Worm (Caenorhabditis elegans) whole organism, L1 larva: ENCODE results near the gene dyf-6.

Experiments used
- C04F5.9 ChIP-seq: sonication (generic microtip); optimal IDR thresholded peaks from 2 replicates; lab custom pipeline; 2016; ENCODE audit warnings: missing genetic modification characterization, missing compliant biosample characterization
- F16B12.6 ChIP-seq: fragments of 150-350 bp; optimal IDR thresholded peaks from 2 replicates; lab custom pipeline; 2014; ENCODE audit warnings: missing biosample characterization, missing genetic modification characterization
- Y116A8C.19 ChIP-seq: sonication (generic microtip); optimal IDR thresholded peaks from 2 replicates; lab custom pipeline; 2016; ENCODE audit warnings: missing compliant biosample characterization, missing genetic modification characterization, borderline replicate concordance
- blmp-1 ChIP-seq: fragments of 150-350 bp; optimal IDR thresholded peaks from 2 replicates; lab custom pipeline; 2014; ENCODE audit warnings: missing biosample characterization, missing genetic modification characterization
- ceh-63 ChIP-seq: fragments of 200-800 bp; sonication (Bioruptor generic); optimal IDR thresholded peaks from 2 replicates; lab custom pipeline; 2018; ENCODE audit warnings: mild to moderate bottlenecking, missing genetic modification characterization, missing compliant biosample characterization
- ceh-8 ChIP-seq: fragments of 200-800 bp; sonication (Bioruptor generic); optimal IDR thresholded peaks from 2 replicates; lab custom pipeline; 2018; ENCODE audit warnings: mild to moderate bottlenecking, missing genetic modification characterization, moderate library complexity, missing compliant biosample characterization
- ces-1 ChIP-seq: fragments of 150-350 bp; optimal IDR thresholded peaks from 2 replicates; lab custom pipeline; 2014; ENCODE audit warnings: missing biosample characterization, missing genetic modification reagents, missing genetic modification characterization
- dpl-1 ChIP-seq, 3 experiments: fragments of 150-350 bp in 2 of 3; sonication (generic microtip) in 1 of 3; optimal IDR thresholded peaks; 2 replicates each; lab custom pipeline; 2014 to 2017; ENCODE audit warnings: missing biosample characterization in 3 of 3, missing genetic modification characterization in 3 of 3, missing genetic modification reagents in 3 of 3
- dsc-1 ChIP-seq: sonication (generic microtip); optimal IDR thresholded peaks from 2 replicates; lab custom pipeline; 2016; ENCODE audit warnings: mild to moderate bottlenecking, missing genetic modification characterization, missing compliant biosample characterization
- efl-3 ChIP-seq: fragments of 200-800 bp; sonication (Bioruptor generic); optimal IDR thresholded peaks from 2 replicates; lab custom pipeline; 2018; ENCODE audit warnings: mild to moderate bottlenecking, missing genetic modification characterization, missing compliant biosample characterization
- egl-27 ChIP-seq, 2 experiments: fragments of 150-350 bp in 1 of 2; sonication (generic microtip); optimal IDR thresholded peaks; 3 replicates each; lab custom pipeline; 2017 to 2018; ENCODE audit warnings: missing biosample characterization in 2 of 2, missing genetic modification characterization in 2 of 2, missing genetic modification reagents in 2 of 2
- ets-5 ChIP-seq: fragments of 200-800 bp; sonication (Bioruptor generic); IDR thresholded peaks from 2 replicates; pipeline ENCODE4 v1.3.6; 2022; ENCODE audit warnings: missing genetic modification characterization, missing compliant biosample characterization
- fkh-10 ChIP-seq: sonication (generic microtip); optimal IDR thresholded peaks from 2 replicates; lab custom pipeline; 2017; ENCODE audit warnings: missing biosample characterization, missing genetic modification reagents, missing genetic modification characterization
- fkh-8 ChIP-seq: sonication (generic microtip); optimal IDR thresholded peaks from 2 replicates; lab custom pipeline; 2016; ENCODE audit warnings: mild to moderate bottlenecking, missing genetic modification characterization, missing compliant biosample characterization
- fos-1 ChIP-seq: fragments of 150-350 bp; optimal IDR thresholded peaks from 2 replicates; lab custom pipeline; 2014; ENCODE audit warnings: missing biosample characterization, missing genetic modification characterization
- grh-1 ChIP-seq: fragments of 200-800 bp; sonication (Bioruptor generic); IDR thresholded peaks from 2 replicates; pipeline ENCODE4 v1.3.6; 2022; ENCODE audit warnings: missing genetic modification reagents, missing genetic modification characterization, missing compliant biosample characterization
- hlh-17 ChIP-seq: fragments of 200-800 bp; sonication (Bioruptor generic); optimal IDR thresholded peaks from 2 replicates; lab custom pipeline; 2018; ENCODE audit warnings: missing genetic modification characterization, mild to moderate bottlenecking, missing compliant biosample characterization, moderate library complexity, borderline replicate concordance
- hlh-4 ChIP-seq: sonication (generic microtip); optimal IDR thresholded peaks from 2 replicates; lab custom pipeline; 2016; ENCODE audit warnings: mild to moderate bottlenecking, missing genetic modification characterization, missing compliant biosample characterization
- hpl-2 ChIP-seq: fragments of 150-350 bp; optimal IDR thresholded peaks from 2 replicates; lab custom pipeline; 2014; ENCODE audit warnings: missing biosample characterization, missing genetic modification reagents, missing genetic modification characterization
- isw-1 ChIP-seq: fragments of 200-800 bp; sonication (Bioruptor generic); IDR thresholded peaks from 2 replicates; pipeline ENCODE4 v1.3.6; 2022; ENCODE audit warnings: missing genetic modification characterization, missing compliant biosample characterization
- lin-13 ChIP-seq: fragments of 150-350 bp; optimal IDR thresholded peaks from 2 replicates; lab custom pipeline; 2014; ENCODE audit warnings: missing biosample characterization, missing genetic modification reagents, missing genetic modification characterization
- lin-15B ChIP-seq: fragments of 150-350 bp; sonication (generic microtip); optimal IDR thresholded peaks from 3 replicates; lab custom pipeline; 2014; ENCODE audit warnings: missing biosample characterization, missing genetic modification characterization
- lin-39 ChIP-seq: fragments of 150-350 bp; optimal IDR thresholded peaks from 2 replicates; lab custom pipeline; 2014; ENCODE audit warnings: missing biosample characterization, missing genetic modification reagents, missing genetic modification characterization
- lsy-2 ChIP-seq, 2 experiments: fragments of 150-350 bp; optimal IDR thresholded peaks; 2 replicates each; lab custom pipeline; 2014; ENCODE audit warnings: missing biosample characterization in 2 of 2, missing genetic modification characterization in 2 of 2
- mab-9 ChIP-seq: fragments of 200-800 bp; sonication (Bioruptor generic); IDR thresholded peaks from 2 replicates; pipeline ENCODE4 v1.3.6; 2022; ENCODE audit warnings: missing genetic modification reagents, missing genetic modification characterization, missing compliant biosample characterization
- mdl-1 ChIP-seq, 2 experiments: fragments of 150-350 bp; optimal IDR thresholded peaks; 2 replicates each; lab custom pipeline; 2014 to 2017; ENCODE audit warnings: missing biosample characterization in 2 of 2, missing genetic modification characterization in 2 of 2, inconsistent platforms in 1 of 2
- mef-2 ChIP-seq: fragments of 150-350 bp; optimal IDR thresholded peaks from 2 replicates; lab custom pipeline; 2014; ENCODE audit warnings: missing biosample characterization, missing genetic modification characterization
- mep-1 ChIP-seq: fragments of 150-350 bp; optimal IDR thresholded peaks from 2 replicates; lab custom pipeline; 2014; ENCODE audit warnings: missing biosample characterization, missing genetic modification characterization
- nhr-11 ChIP-seq: fragments of 150-350 bp; optimal IDR thresholded peaks from 2 replicates; lab custom pipeline; 2014; ENCODE audit warnings: missing biosample characterization, missing genetic modification characterization
- nhr-12 ChIP-seq: sonication (generic microtip); optimal IDR thresholded peaks from 2 replicates; lab custom pipeline; 2017; ENCODE audit warnings: missing biosample characterization, missing genetic modification characterization
- nhr-237 ChIP-seq: fragments of 150-350 bp; optimal IDR thresholded peaks from 2 replicates; lab custom pipeline; 2014; ENCODE audit warnings: missing biosample characterization, missing genetic modification characterization
- nhr-28 ChIP-seq: fragments of 150-350 bp; optimal IDR thresholded peaks from 2 replicates; lab custom pipeline; 2014; ENCODE audit warnings: missing biosample characterization, missing genetic modification characterization
- nhr-47 ChIP-seq: sonication (generic microtip); optimal IDR thresholded peaks from 2 replicates; lab custom pipeline; 2016; ENCODE audit warnings: mild to moderate bottlenecking, missing genetic modification characterization, moderate library complexity, missing compliant biosample characterization
- nhr-76 ChIP-seq: sonication (generic microtip); optimal IDR thresholded peaks from 2 replicates; lab custom pipeline; 2017; ENCODE audit warnings: missing biosample characterization, missing genetic modification characterization
- nhr-84 ChIP-seq: sonication (generic microtip); optimal IDR thresholded peaks from 2 replicates; lab custom pipeline; 2017; ENCODE audit warnings: missing biosample characterization, missing genetic modification characterization
- nhr-90 ChIP-seq: sonication (generic microtip); optimal IDR thresholded peaks from 2 replicates; lab custom pipeline; 2016; ENCODE audit warnings: mild to moderate bottlenecking, missing genetic modification characterization, missing compliant biosample characterization; ENCODE audit not compliant: poor library complexity
- pag-3 ChIP-seq: sonication (generic microtip); optimal IDR thresholded peaks from 2 replicates; lab custom pipeline; 2017; ENCODE audit warnings: missing genetic modification characterization, mild to moderate bottlenecking, missing compliant biosample characterization, antibody characterized with exemption, borderline replicate concordance; ENCODE audit not compliant: insufficient read depth
- skn-1 ChIP-seq: fragments of 150-350 bp; optimal IDR thresholded peaks from 2 replicates; lab custom pipeline; 2014; ENCODE audit warnings: missing biosample characterization, missing genetic modification characterization
- snu-23 ChIP-seq: sonication (generic microtip); optimal IDR thresholded peaks from 2 replicates; lab custom pipeline; 2016; ENCODE audit warnings: missing genetic modification characterization, missing compliant biosample characterization
- sox-4 ChIP-seq: sonication (generic microtip); optimal IDR thresholded peaks from 2 replicates; lab custom pipeline; 2016; ENCODE audit warnings: missing genetic modification characterization, missing compliant biosample characterization
- swsn-7 ChIP-seq: sonication (generic microtip); optimal IDR thresholded peaks from 2 replicates; lab custom pipeline; 2016; ENCODE audit warnings: missing genetic modification characterization, missing compliant biosample characterization
- unc-130 ChIP-seq: fragments of 150-350 bp; optimal IDR thresholded peaks from 2 replicates; lab custom pipeline; 2017; ENCODE audit warnings: missing biosample characterization, missing genetic modification characterization, inconsistent platforms
- unc-30 ChIP-seq: sonication (generic microtip); optimal IDR thresholded peaks from 2 replicates; lab custom pipeline; 2017; ENCODE audit warnings: missing biosample characterization, missing genetic modification characterization
- unc-62 ChIP-seq: fragments of 150-350 bp; optimal IDR thresholded peaks from 2 replicates; lab custom pipeline; 2014; ENCODE audit warnings: missing biosample characterization, missing genetic modification reagents, missing genetic modification characterization
- unc-98 ChIP-seq: fragments of 200-800 bp; sonication (Bioruptor generic); IDR thresholded peaks from 2 replicates; pipeline ENCODE4 v1.3.6; 2022; ENCODE audit warnings: missing genetic modification characterization, missing compliant biosample characterization
- zag-1 ChIP-seq: fragments of 150-350 bp; optimal IDR thresholded peaks from 2 replicates; lab custom pipeline; 2014; ENCODE audit warnings: missing biosample characterization, missing genetic modification characterization

Gene dyf-6

DNA sequence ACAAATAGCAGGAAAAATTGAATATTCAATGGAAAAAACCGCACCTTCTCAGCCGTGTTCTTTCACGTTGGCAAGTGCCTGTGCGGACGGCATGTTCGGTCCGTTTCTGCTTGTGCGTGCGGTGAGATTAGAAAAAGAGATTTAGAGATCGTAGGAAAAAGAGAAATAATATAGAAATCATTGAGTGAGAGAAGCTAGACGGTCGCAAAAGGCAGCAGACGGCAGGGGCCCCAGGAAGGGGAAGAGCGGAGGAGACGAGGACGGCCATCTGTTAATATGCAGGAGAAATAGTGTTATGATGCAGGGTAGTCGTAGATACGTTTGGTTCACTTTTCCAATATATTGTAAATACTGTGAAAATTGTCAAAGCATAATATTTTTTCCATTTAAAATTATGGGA lies 13.8 kb downstream of the dyf-6 start, which contains the start of gene Y49A10A.2 (continued):
- peak in 1 of 2 experiments; percentile 13 for TF ChIP-seq mdl-1 (tag; optimal IDR thresholded peaks at IDR 0.05; lab: Kevin White, UChicago)
- TF ChIP-seq ceh-63: no peak
- no peak for TF ChIP-seq nhr-11 (tag; lab: Kevin White, UChicago)
- no peak for TF ChIP-seq unc-98 (GFP tag; lab: Robert Waterston, UW)
- peak; percentile 41 for TF ChIP-seq nhr-47 (tag; lab: Kevin White, UChicago)
- TF ChIP-seq pag-3: peak; percentile 44
- TF ChIP-seq ets-5 (GFP tag; lab: Robert Waterston, UW): no peak
- no peak for TF ChIP-seq ces-1 (GFP tag; lab: Kevin White, UChicago)
- peak; percentile 58 for TF ChIP-seq swsn-7 (tag; lab: Kevin White, UChicago)
- TF ChIP-seq Y116A8C.19 (tag; lab: Kevin White, UChicago): no peak
- TF ChIP-seq dpl-1 (GFP tag; optimal IDR thresholded peaks at IDR 0.05; lab: Kevin White, UChicago): no peak
- TF ChIP-seq unc-30: no peak
- TF ChIP-seq unc-130 (tag; lab: Kevin White, UChicago): no peak
- no peak for TF ChIP-seq mef-2 (tag; lab: Kevin White, UChicago)
- no peak for TF ChIP-seq nhr-76
- TF ChIP-seq zag-1 (tag; lab: Kevin White, UChicago): no peak
- TF ChIP-seq ceh-8 (GFP tag; lab: Kevin White, UChicago): no peak
- TF ChIP-seq lin-15B (tag; lab: Kevin White, UChicago): no peak
- TF ChIP-seq fos-1 (tag; lab: Kevin White, UChicago): no peak
- TF ChIP-seq grh-1 (GFP tag; lab: Robert Waterston, UW): no peak
- TF ChIP-seq lin-13 (GFP tag; lab: Kevin White, UChicago): no peak
- no peak for TF ChIP-seq C04F5.9 (tag; lab: Kevin White, UChicago)
- TF ChIP-seq fkh-10: no peak
- TF ChIP-seq fkh-8 (tag; lab: Kevin White, UChicago): peak; percentile 18
- TF ChIP-seq efl-3 (GFP tag; lab: Kevin White, UChicago): no peak
- no peak for TF ChIP-seq unc-62
- no peak for TF ChIP-seq sox-4 (tag; lab: Kevin White, UChicago)
- TF ChIP-seq hpl-2 (GFP tag; lab: Kevin White, UChicago): no peak
- TF ChIP-seq hlh-17 (GFP tag; lab: Kevin White, UChicago): no peak
- no peak for TF ChIP-seq F16B12.6 (tag; lab: Kevin White, UChicago)
- TF ChIP-seq isw-1 (GFP tag; lab: Robert Waterston, UW): no peak; the same call in 1 of the 2 replicates
- TF ChIP-seq dsc-1 (tag; lab: Kevin White, UChicago): peak; percentile 39
- TF ChIP-seq nhr-84: no peak
- no peak for TF ChIP-seq nhr-12
- no peak for TF ChIP-seq nhr-28
- no peak for TF ChIP-seq egl-27 (tag; optimal IDR thresholded peaks at IDR 0.05; lab: Kevin White, UChicago)
- peak; percentile 31 for TF ChIP-seq mep-1
- no peak for TF ChIP-seq mab-9 (GFP tag; lab: Robert Waterston, UW)
- no peak for TF ChIP-seq hlh-4 (tag; lab: Kevin White, UChicago)
- TF ChIP-seq nhr-237 (tag; lab: Kevin White, UChicago): no peak
- TF ChIP-seq snu-23 (GFP tag; lab: Kevin White, UChicago): peak; percentile 52
- TF ChIP-seq skn-1: no peak

DNA sequence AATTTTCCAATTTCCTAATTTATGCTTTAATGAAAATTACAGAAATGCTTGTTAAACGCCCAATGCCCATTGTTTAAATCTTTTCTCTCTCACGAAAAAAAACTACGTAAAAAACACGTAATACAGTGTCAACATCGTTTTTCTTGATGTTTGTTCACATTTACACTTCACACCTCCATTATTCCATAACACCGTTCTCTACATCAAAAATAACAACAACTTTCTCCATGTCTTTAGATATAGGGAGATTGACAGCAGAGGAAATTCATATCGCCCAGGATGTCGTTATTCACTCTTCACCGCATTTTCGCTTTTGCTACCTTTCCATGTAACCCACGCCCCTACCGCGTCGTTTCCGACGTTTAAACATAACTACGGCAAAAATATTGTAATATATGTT lies 28.2 kb downstream of the dyf-6 start, which contains the start of gene efhc-1:
TSS of gene efhc-1 (plus strand) at position 301 of the 400 bp plus-strand sequence.
- TF ChIP-seq dpl-1 (GFP tag; optimal IDR thresholded peaks at IDR 0.05; lab: Kevin White, UChicago) (no peak), unc-62 (no peak), snu-23 (GFP tag; lab: Kevin White, UChicago) (no peak), blmp-1 (tag; lab: Kevin White, UChicago) (peak; percentile 16), nhr-90 (tag; lab: Kevin White, UChicago) (no peak), lsy-2 (tag; optimal IDR thresholded peaks at IDR 0.05; lab: Kevin White, UChicago) (no peak), ces-1 (GFP tag; lab: Kevin White, UChicago) (no peak), lin-39 (tag; lab: Kevin White, UChicago) (no peak)
